Worm (Caenorhabditis elegans): ENCODE measurements around the gene srj-25.

Gene srj-25

ce11 chrV:741820-742219 lies 5.7 kb upstream of the srj-25 start, which contains the start of gene C05E4.7:
TSS of gene C05E4.7 (plus strand) at chrV:742120.
- TF ChIP-seq bed-3 (GFP tag; optimal IDR thresholded peaks at IDR 0.05): no peak
- TF ChIP-seq nhr-28 (tag; optimal IDR thresholded peaks at IDR 0.05): no peak
- TF ChIP-seq lsy-2 (tag; optimal IDR thresholded peaks at IDR 0.05): no peak
- TF ChIP-seq ceh-39 (tag; optimal IDR thresholded peaks at IDR 0.05): no peak
- TF ChIP-seq unc-62 (GFP tag; optimal IDR thresholded peaks at IDR 0.05): no peak
- no peak for TF ChIP-seq mab-5 (tag; optimal IDR thresholded peaks at IDR 0.05)
- no peak for TF ChIP-seq lin-32 (GFP tag; optimal IDR thresholded peaks at IDR 0.05)
- TF ChIP-seq elt-1 (tag; optimal IDR thresholded peaks at IDR 0.05; ENCODE audit: borderline replicate concordance, insufficient read depth): no peak
- TF ChIP-seq M03D4.4 (tag; optimal IDR thresholded peaks at IDR 0.05): no peak
- no peak for TF ChIP-seq elt-3 (tag; optimal IDR thresholded peaks at IDR 0.05)
- no peak for TF ChIP-seq hlh-1 (tag; optimal IDR thresholded peaks at IDR 0.05)
- no peak for TF ChIP-seq mls-2 (tag; optimal IDR thresholded peaks at IDR 0.05)
- no peak for TF ChIP-seq ztf-11 (tag; optimal IDR thresholded peaks at IDR 0.05)
- TF ChIP-seq nhr-2 (tag; optimal IDR thresholded peaks at IDR 0.05): no peak
- no peak for TF ChIP-seq nhr-237 (tag; optimal IDR thresholded peaks at IDR 0.05)

DNA sequence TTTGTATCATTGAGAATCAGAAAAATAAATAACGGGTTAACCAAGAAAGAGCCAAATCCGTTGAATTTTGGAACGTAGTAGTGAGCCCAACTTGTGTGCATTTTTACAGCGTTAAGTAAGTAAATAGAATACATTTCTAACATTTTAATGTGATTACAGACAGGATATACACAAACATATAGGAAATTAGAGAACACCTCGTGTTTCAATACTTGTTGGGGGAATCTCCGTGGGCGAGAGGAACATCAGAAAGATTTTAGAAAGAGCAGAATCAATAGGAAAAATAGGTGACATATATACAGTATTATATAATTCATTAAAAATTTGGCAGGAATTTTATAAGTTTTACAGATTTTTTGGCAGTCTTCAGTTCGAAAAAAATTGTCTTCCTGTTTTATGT lies 2.7 kb upstream of the srj-25 start, which contains the start of gene srj-24:
TSS of gene srj-24 (minus strand) at position 101 of the 400 bp plus-strand sequence.
- TF ChIP-seq nhr-237 (tag; optimal IDR thresholded peaks at IDR 0.05) (no peak), nhr-28 (tag; optimal IDR thresholded peaks at IDR 0.05) (no peak), elt-1 (tag; optimal IDR thresholded peaks at IDR 0.05; ENCODE audit: borderline replicate concordance, insufficient read depth) (no peak), unc-39 (tag; optimal IDR thresholded peaks at IDR 0.05) (no peak), M03D4.4 (tag; optimal IDR thresholded peaks at IDR 0.05) (no peak), flh-1 (GFP tag; optimal IDR thresholded peaks at IDR 0.05) (no peak), unc-120 (tag; optimal IDR thresholded peaks at IDR 0.05; ENCODE audit: poor library complexity, severe bottlenecking) (no peak), drap-1 (GFP tag; optimal IDR thresholded peaks at IDR 0.05) (no peak), mls-2 (tag; optimal IDR thresholded peaks at IDR 0.05) (no peak), mep-1 (tag; optimal IDR thresholded peaks at IDR 0.05) (no peak), ceh-43 (GFP tag; optimal IDR thresholded peaks at IDR 0.05) (no peak), ztf-11 (tag; optimal IDR thresholded peaks at IDR 0.05) (no peak), lsy-2 (tag; optimal IDR thresholded peaks at IDR 0.05) (no peak)

DNA sequence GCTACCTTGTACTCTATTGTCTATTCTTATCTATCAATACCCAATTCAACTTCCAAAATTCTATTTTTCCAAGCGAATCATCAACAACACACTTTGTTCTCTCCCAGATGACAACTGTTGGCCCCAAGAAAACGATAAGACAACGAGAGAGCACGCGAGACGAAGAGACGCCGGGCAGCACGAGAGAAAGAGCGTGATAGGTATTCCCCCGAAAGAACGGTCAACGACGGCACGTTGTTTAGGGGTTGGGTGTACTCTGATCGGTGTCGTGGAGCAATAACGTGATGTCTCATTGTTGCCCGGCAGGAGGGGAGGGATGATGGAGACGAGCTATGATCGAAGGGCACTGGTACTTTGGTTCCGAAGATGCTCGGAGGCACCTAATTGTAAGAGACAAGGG lies 4.7 kb downstream of the srj-25 start:
- TF ChIP-seq unc-62 (GFP tag; optimal IDR thresholded peaks at IDR 0.05): peak; percentile 87
- TF ChIP-seq nhr-2 (tag; optimal IDR thresholded peaks at IDR 0.05): peak; percentile 89
- TF ChIP-seq ceh-43 (GFP tag; optimal IDR thresholded peaks at IDR 0.05): no peak
- TF ChIP-seq M03D4.4 (tag; optimal IDR thresholded peaks at IDR 0.05): peak; percentile 41
- TF ChIP-seq drap-1 (GFP tag; optimal IDR thresholded peaks at IDR 0.05): peak; percentile 11
- TF ChIP-seq tbx-8 (GFP tag; optimal IDR thresholded peaks at IDR 0.05): no peak
- TF ChIP-seq hlh-1 (tag; optimal IDR thresholded peaks at IDR 0.05): peak; percentile 98
- no peak for TF ChIP-seq nhr-12 (tag; optimal IDR thresholded peaks at IDR 0.05)
- no peak for TF ChIP-seq ces-1 (GFP tag; optimal IDR thresholded peaks at IDR 0.05)
- TF ChIP-seq unc-120 (tag; optimal IDR thresholded peaks at IDR 0.05; ENCODE audit: poor library complexity, severe bottlenecking): peak; percentile 91
- TF ChIP-seq ham-2 (GFP tag; optimal IDR thresholded peaks at IDR 0.05): no peak
- TF ChIP-seq bed-3 (GFP tag; optimal IDR thresholded peaks at IDR 0.05): no peak

DNA sequence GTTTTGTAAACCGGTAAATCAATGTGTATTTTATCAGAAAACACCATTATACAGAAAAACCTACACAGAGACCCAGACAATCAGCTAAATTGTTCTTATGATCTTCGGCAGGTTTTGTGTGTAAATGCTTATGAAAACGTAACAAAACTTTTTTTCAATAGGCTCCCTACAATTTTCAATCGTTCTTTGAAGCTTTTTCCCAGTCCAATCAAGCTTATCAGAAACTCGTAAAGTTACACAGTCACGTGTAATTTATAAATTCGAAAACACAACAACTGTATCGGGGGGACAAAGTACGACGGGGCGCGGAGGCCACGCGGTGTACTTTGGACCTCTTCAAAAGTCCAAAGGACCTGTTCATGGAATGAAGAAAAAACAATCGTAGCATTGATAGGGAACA lies 5.9 kb downstream of the srj-25 start:
- TF ChIP-seq hlh-1 (tag; optimal IDR thresholded peaks at IDR 0.05): no peak
- no peak for TF ChIP-seq nhr-28 (tag; optimal IDR thresholded peaks at IDR 0.05)
- TF ChIP-seq lin-32 (GFP tag; optimal IDR thresholded peaks at IDR 0.05): no peak
- no peak for TF ChIP-seq drap-1 (GFP tag; optimal IDR thresholded peaks at IDR 0.05)
- no peak for TF ChIP-seq ceh-43 (GFP tag; optimal IDR thresholded peaks at IDR 0.05)
- TF ChIP-seq bed-3 (GFP tag; optimal IDR thresholded peaks at IDR 0.05): no peak
- no peak for TF ChIP-seq sptf-1 (tag; optimal IDR thresholded peaks at IDR 0.05)
- no peak for TF ChIP-seq zip-8 (tag; optimal IDR thresholded peaks at IDR 0.05)
- no peak for TF ChIP-seq unc-39 (tag; optimal IDR thresholded peaks at IDR 0.05)
- no peak for TF ChIP-seq nhr-2 (tag; optimal IDR thresholded peaks at IDR 0.05)
- TF ChIP-seq nhr-237 (tag; optimal IDR thresholded peaks at IDR 0.05): no peak
- TF ChIP-seq snpc-4 (tag; optimal IDR thresholded peaks at IDR 0.05): no peak
- no peak for TF ChIP-seq flh-1 (GFP tag; optimal IDR thresholded peaks at IDR 0.05)

DNA sequence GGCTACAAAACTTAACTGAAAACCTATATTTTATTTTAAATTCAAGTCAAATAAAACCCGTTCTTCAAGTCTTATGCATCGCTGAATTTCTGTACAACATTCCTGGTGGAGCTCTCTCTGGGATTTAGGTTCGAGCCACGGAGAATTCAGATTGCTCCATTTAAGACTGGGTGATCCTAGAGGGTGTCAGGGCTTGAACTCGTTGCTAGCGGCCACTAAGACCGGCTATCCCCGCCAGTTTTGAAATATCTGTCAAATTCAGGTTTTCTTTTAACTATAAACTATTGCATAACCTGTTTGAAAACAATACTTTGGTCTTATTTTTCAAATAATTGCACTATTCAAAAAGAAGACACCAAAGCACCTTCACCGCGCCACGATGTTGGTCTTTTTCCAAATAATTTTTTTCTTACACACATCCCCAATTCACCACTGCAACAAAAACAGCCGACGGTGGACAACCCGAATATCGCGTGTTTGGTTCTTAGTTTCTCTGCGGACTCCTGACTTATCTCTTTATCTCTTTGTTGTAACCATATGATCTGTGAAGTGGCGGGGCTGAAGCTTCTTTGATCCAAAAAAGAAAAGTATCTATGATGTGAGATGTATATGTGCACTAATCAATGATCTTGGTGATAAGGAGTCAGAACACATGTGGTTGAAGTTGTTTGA lies 7.1 kb downstream of the srj-25 start:
- no peak for TF ChIP-seq ham-2 (GFP tag; optimal IDR thresholded peaks at IDR 0.05)
- TF ChIP-seq lin-32 (GFP tag; optimal IDR thresholded peaks at IDR 0.05): no peak
- no peak for TF ChIP-seq sem-2 (GFP tag; optimal IDR thresholded peaks at IDR 0.05)
- TF ChIP-seq elt-3 (tag; optimal IDR thresholded peaks at IDR 0.05): no peak
- TF ChIP-seq elt-1 (tag; optimal IDR thresholded peaks at IDR 0.05; ENCODE audit: borderline replicate concordance, insufficient read depth): no peak
- TF ChIP-seq hlh-1 (tag; optimal IDR thresholded peaks at IDR 0.05): peak; percentile 2
- TF ChIP-seq sptf-1 (tag; optimal IDR thresholded peaks at IDR 0.05): no peak

All from whole organism, mixed stage, embryonic.